Worm (Caenorhabditis elegans) whole organism, L3 larva: ENCODE data around the gene ergo-1.

Experiments used
- elt-3 ChIP-seq, 3 experiments: fragments of 150-350 bp in 1 of 3; sonication (generic microtip) in 2 of 3; optimal IDR thresholded peaks; 2 replicates in 2 of 3; 4 replicates in 1 of 3; lab custom pipeline; 2014 to 2017; ENCODE audit warnings: missing biosample characterization in 3 of 3, missing genetic modification characterization in 3 of 3
- lin-15B ChIP-seq: fragments of 150-350 bp; optimal IDR thresholded peaks from 2 replicates; lab custom pipeline; 2014; ENCODE audit warnings: missing biosample characterization, missing genetic modification characterization
- mdl-1 ChIP-seq: fragments of 150-350 bp; optimal IDR thresholded peaks from 2 replicates; lab custom pipeline; 2014; ENCODE audit warnings: missing biosample characterization, missing genetic modification characterization
- nhr-25 ChIP-seq: sonication (generic microtip); optimal IDR thresholded peaks from 2 replicates; lab custom pipeline; 2017; ENCODE audit warnings: missing biosample characterization, missing genetic modification characterization
- nhr-28 ChIP-seq: fragments of 150-350 bp; optimal IDR thresholded peaks from 2 replicates; lab custom pipeline; 2014; ENCODE audit warnings: missing biosample characterization, missing genetic modification characterization
- pqm-1 ChIP-seq: fragments of 150-350 bp; optimal IDR thresholded peaks from 2 replicates; lab custom pipeline; 2017; ENCODE audit warnings: missing biosample characterization, missing genetic modification characterization, inconsistent platforms
- unc-39 ChIP-seq: sonication (generic microtip); optimal IDR thresholded peaks from 4 replicates; lab custom pipeline; 2017; ENCODE audit warnings: missing biosample characterization, missing genetic modification characterization

ce11 chrV:1001163-1001562, 7.4 kb upstream of the ergo-1 start:
- TF ChIP-seq pqm-1 (tag; lab: Kevin White, UChicago) (no peak), nhr-25 (tag; lab: Kevin White, UChicago) (no peak), nhr-28 (tag; lab: Kevin White, UChicago) (no peak), unc-39 (tag; lab: Kevin White, UChicago) (no peak), lin-15B (no peak), elt-3 (tag; optimal IDR thresholded peaks at IDR 0.05; lab: Kevin White, UChicago) (no peak), mdl-1 (tag; lab: Kevin White, UChicago) (no peak)
